Worm (Caenorhabditis elegans): Measurements from ENCODE around the gene srh-229.

srh-229 gene

ce11 chrV:7504271-7504670 is at the start of gene srh-229:
srh-229 (minus strand) TSS chrV:7504371.
- no peak for TF ChIP-seq ztf-23 (GFP tag; IDR thresholded peaks at IDR 0.05)
- TF ChIP-seq cog-1 (tag; optimal IDR thresholded peaks at IDR 0.05), result no peak
- TF ChIP-seq klf-2 (GFP tag; conservative IDR thresholded peaks at IDR 0.05), result no peak
- no peak for TF ChIP-seq ztf-29 (GFP tag; IDR thresholded peaks at IDR 0.05)
- TF ChIP-seq med-1 (GFP tag; optimal IDR thresholded peaks at IDR 0.05; ENCODE audit: insufficient read depth), result no peak
- no peak for TF ChIP-seq flt-1 (GFP tag; IDR thresholded peaks at IDR 0.05)
- TF ChIP-seq tab-1 (GFP tag; IDR thresholded peaks at IDR 0.05), result no peak
- no peak for TF ChIP-seq T22C8.4 (GFP tag; IDR thresholded peaks at IDR 0.05)
- TF ChIP-seq ref-1 (GFP tag; conservative IDR thresholded peaks at IDR 0.05), result no peak

- TF ChIP-seq klf-2 (GFP tag; conservative IDR thresholded peaks at IDR 0.05) (no peak), cog-1 (tag; optimal IDR thresholded peaks at IDR 0.05) (no peak), tab-1 (GFP tag; IDR thresholded peaks at IDR 0.05) (no peak), med-1 (GFP tag; optimal IDR thresholded peaks at IDR 0.05; ENCODE audit: insufficient read depth) (no peak), T22C8.4 (GFP tag; IDR thresholded peaks at IDR 0.05) (no peak), flt-1 (GFP tag; IDR thresholded peaks at IDR 0.05) (no peak), ref-1 (GFP tag; conservative IDR thresholded peaks at IDR 0.05) (no peak), ztf-23 (GFP tag; IDR thresholded peaks at IDR 0.05) (no peak), ztf-29 (GFP tag; IDR thresholded peaks at IDR 0.05) (no peak)
Measured at ce11 chrV:7553873-7554362, 49.7 kb upstream of the srh-229 start, which contains the start of gene ttr-10. ttr-10 (minus strand) TSS chrV:7553923.

ce11 chrV:7551821-7552220 is 47.6 kb upstream of the srh-229 start, which contains the start of gene F19F10.3:
F19F10.3 (plus strand) TSS chrV:7552121.
- TF ChIP-seq med-1 (GFP tag; optimal IDR thresholded peaks at IDR 0.05; ENCODE audit: insufficient read depth) (no peak), ref-1 (GFP tag; conservative IDR thresholded peaks at IDR 0.05) (no peak), ztf-23 (GFP tag; IDR thresholded peaks at IDR 0.05) (no peak), tab-1 (GFP tag; IDR thresholded peaks at IDR 0.05) (no peak), ztf-29 (GFP tag; IDR thresholded peaks at IDR 0.05) (no peak), cog-1 (tag; optimal IDR thresholded peaks at IDR 0.05) (no peak), flt-1 (GFP tag; IDR thresholded peaks at IDR 0.05) (no peak), T22C8.4 (GFP tag; IDR thresholded peaks at IDR 0.05) (no peak), klf-2 (GFP tag; conservative IDR thresholded peaks at IDR 0.05) (no peak)

ce11 chrV:7548499-7548898 is 44.3 kb upstream of the srh-229 start:
- TF ChIP-seq flt-1 (GFP tag; IDR thresholded peaks at IDR 0.05) (peak; percentile 89), ztf-23 (GFP tag; IDR thresholded peaks at IDR 0.05) (peak; percentile 81), klf-2 (GFP tag; conservative IDR thresholded peaks at IDR 0.05) (peak; percentile 59; the same call in 1 of the 2 replicates), tab-1 (GFP tag; IDR thresholded peaks at IDR 0.05) (peak; percentile 79)

ce11 chrV:7548017-7548416 is 43.8 kb upstream of the srh-229 start:
- TF ChIP-seq cog-1 (tag; optimal IDR thresholded peaks at IDR 0.05) (no peak), med-1 (GFP tag; optimal IDR thresholded peaks at IDR 0.05; ENCODE audit: insufficient read depth) (no peak), tab-1 (GFP tag; IDR thresholded peaks at IDR 0.05) (no peak), T22C8.4 (GFP tag; IDR thresholded peaks at IDR 0.05) (no peak), klf-2 (GFP tag; conservative IDR thresholded peaks at IDR 0.05) (no peak), ztf-23 (GFP tag; IDR thresholded peaks at IDR 0.05) (no peak)

ce11 chrV:7547479-7547878 is 43.3 kb upstream of the srh-229 start, which contains the start of gene ftn-1:
ftn-1 (minus strand) TSS chrV:7547579.
- no peak for TF ChIP-seq tab-1 (GFP tag; IDR thresholded peaks at IDR 0.05)
- TF ChIP-seq cog-1 (tag; optimal IDR thresholded peaks at IDR 0.05), result no peak
- no peak for TF ChIP-seq med-1 (GFP tag; optimal IDR thresholded peaks at IDR 0.05; ENCODE audit: insufficient read depth)
- no peak for TF ChIP-seq ztf-23 (GFP tag; IDR thresholded peaks at IDR 0.05)
- no peak for TF ChIP-seq ztf-29 (GFP tag; IDR thresholded peaks at IDR 0.05)

ce11 chrV:7545187-7545586 is 41.0 kb upstream of the srh-229 start, which contains the start of the genes C54F6.19 and nhx-3:
C54F6.19 (plus strand) TSS chrV:7545487.
nhx-3 (minus strand) TSS chrV:7545523.
- TF ChIP-seq T22C8.4 (GFP tag; IDR thresholded peaks at IDR 0.05), result no peak
- no peak for TF ChIP-seq ztf-29 (GFP tag; IDR thresholded peaks at IDR 0.05)
- no peak for TF ChIP-seq tab-1 (GFP tag; IDR thresholded peaks at IDR 0.05)
- TF ChIP-seq flt-1 (GFP tag; IDR thresholded peaks at IDR 0.05), result no peak

- TF ChIP-seq ztf-29 (GFP tag; IDR thresholded peaks at IDR 0.05), result no peak
- no peak for TF ChIP-seq cog-1 (tag; optimal IDR thresholded peaks at IDR 0.05)
- TF ChIP-seq med-1 (GFP tag; optimal IDR thresholded peaks at IDR 0.05; ENCODE audit: insufficient read depth), result no peak
- TF ChIP-seq ztf-23 (GFP tag; IDR thresholded peaks at IDR 0.05), result no peak
- TF ChIP-seq T22C8.4 (GFP tag; IDR thresholded peaks at IDR 0.05), result no peak
- no peak for TF ChIP-seq klf-2 (GFP tag; conservative IDR thresholded peaks at IDR 0.05)
- TF ChIP-seq ref-1 (GFP tag; conservative IDR thresholded peaks at IDR 0.05), result no peak
- no peak for TF ChIP-seq flt-1 (GFP tag; IDR thresholded peaks at IDR 0.05)
Measured at ce11 chrV:7543728-7544127, 39.6 kb upstream of the srh-229 start.

- no peak for TF ChIP-seq tab-1 (GFP tag; IDR thresholded peaks at IDR 0.05)
- TF ChIP-seq ztf-29 (GFP tag; IDR thresholded peaks at IDR 0.05), result no peak
- TF ChIP-seq klf-2 (GFP tag; conservative IDR thresholded peaks at IDR 0.05), result no peak
- TF ChIP-seq ztf-23 (GFP tag; IDR thresholded peaks at IDR 0.05), result no peak
- TF ChIP-seq T22C8.4 (GFP tag; IDR thresholded peaks at IDR 0.05), result no peak
- no peak for TF ChIP-seq cog-1 (tag; optimal IDR thresholded peaks at IDR 0.05)
- no peak for TF ChIP-seq med-1 (GFP tag; optimal IDR thresholded peaks at IDR 0.05; ENCODE audit: insufficient read depth)
- TF ChIP-seq ref-1 (GFP tag; conservative IDR thresholded peaks at IDR 0.05), result no peak
- no peak for TF ChIP-seq flt-1 (GFP tag; IDR thresholded peaks at IDR 0.05)
Measured at ce11 chrV:7539015-7539414, 34.8 kb upstream of the srh-229 start, which contains the start of gene srh-268. srh-268 (plus strand) TSS chrV:7539315.

ce11 chrV:7538018-7538417 is 33.8 kb upstream of the srh-229 start, which contains the start of gene C54F6.12:
C54F6.12 (minus strand) TSS chrV:7538118.
- TF ChIP-seq med-1 (GFP tag; optimal IDR thresholded peaks at IDR 0.05; ENCODE audit: insufficient read depth) (no peak), tab-1 (GFP tag; IDR thresholded peaks at IDR 0.05) (no peak), ztf-29 (GFP tag; IDR thresholded peaks at IDR 0.05) (no peak), ref-1 (GFP tag; conservative IDR thresholded peaks at IDR 0.05) (no peak), klf-2 (GFP tag; conservative IDR thresholded peaks at IDR 0.05) (no peak), T22C8.4 (GFP tag; IDR thresholded peaks at IDR 0.05) (no peak), flt-1 (GFP tag; IDR thresholded peaks at IDR 0.05) (no peak), cog-1 (tag; optimal IDR thresholded peaks at IDR 0.05) (no peak), ztf-23 (GFP tag; IDR thresholded peaks at IDR 0.05) (no peak)
